Fruit fly (Drosophila melanogaster) S2 (cell line): ENCODE results near the gene Ugt36A1.

ENCODE experiments used
- CG8478 ChIP-seq: fragments of >200 bp; optimal IDR thresholded peaks from 2 replicates; lab custom pipeline; 2018
- CTCF ChIP-seq, 2 experiments: fragments of >200 bp; optimal IDR thresholded peaks; 2 replicates each; lab custom pipeline; 2018

DNA sequence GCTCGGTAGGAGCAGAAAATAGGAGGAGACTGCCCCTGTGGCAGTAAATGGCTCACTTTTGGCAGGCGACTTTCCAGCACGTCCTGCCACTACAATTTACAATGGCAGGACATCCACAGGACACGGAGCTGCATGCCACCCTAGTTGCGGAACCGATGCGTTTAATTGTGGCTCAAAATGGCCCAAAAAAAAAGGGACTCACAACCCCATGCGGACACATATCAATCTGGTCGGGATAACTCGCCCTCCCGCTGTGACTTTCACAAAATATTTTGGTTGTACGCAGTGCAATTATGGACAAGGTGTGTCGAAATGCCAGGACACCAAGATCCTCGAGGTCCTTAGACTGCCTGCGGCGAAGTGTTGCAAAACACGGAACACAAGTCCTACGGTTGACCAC lies 16.3 kb upstream of the Ugt36A1 start:
- TF ChIP-seq CG8478 (lab: Kevin White, UChicago) (no peak), CTCF (optimal IDR thresholded peaks at IDR 0.05; lab: Kevin White, UChicago) (no peak)
